Worm (Caenorhabditis elegans) whole organism, young adult: Measurements from ENCODE around the gene F08F8.6.

Experiments
- B0035.1 ChIP-seq: sonication (generic microtip); optimal IDR thresholded peaks from 2 replicates; lab custom pipeline; 2016; ENCODE audit warnings: missing genetic modification characterization, mild to moderate bottlenecking, missing compliant biosample characterization, missing genotype, missing genetic modification reagents
- C06A6.2 ChIP-seq: fragments of 200-800 bp; sonication (Bioruptor generic); conservative IDR thresholded peaks from 2 replicates; pipeline ENCODE4 v1.3.6; 2022; ENCODE audit warnings: missing genetic modification characterization, missing compliant biosample characterization
- F37B4.10 ChIP-seq: fragments of 200-800 bp; sonication (Bioruptor generic); IDR thresholded peaks from 2 replicates; pipeline ENCODE4 v1.3.6; 2022; ENCODE audit warnings: missing genetic modification characterization, missing compliant biosample characterization
- F52B5.7 ChIP-seq: sonication (generic microtip); optimal IDR thresholded peaks from 2 replicates; lab custom pipeline; 2016; ENCODE audit warnings: mild to moderate bottlenecking, missing genetic modification characterization, missing compliant biosample characterization
- F57A8.1 ChIP-seq: fragments of 200-800 bp; sonication (Bioruptor generic); optimal IDR thresholded peaks from 2 replicates; lab custom pipeline; 2018; ENCODE audit warnings: mild to moderate bottlenecking, missing genetic modification characterization, moderate library complexity, missing compliant biosample characterization
- T07F8.4 ChIP-seq: sonication (generic microtip); optimal IDR thresholded peaks from 2 replicates; lab custom pipeline; 2016; ENCODE audit warnings: mild to moderate bottlenecking, missing genetic modification characterization, moderate library complexity, missing compliant biosample characterization
- Y53G8AR.9 ChIP-seq: fragments of 200-800 bp; sonication (Bioruptor generic); conservative IDR thresholded peaks from 2 replicates; pipeline ENCODE4 v1.3.6; 2022; ENCODE audit warnings: missing genetic modification reagents, missing genetic modification characterization, missing compliant biosample characterization
- ama-1 ChIP-seq, 3 experiments: fragments of 150-350 bp in 1 of 3; sonication (generic microtip) in 2 of 3; optimal IDR thresholded peaks; 2 replicates each; lab custom pipeline; 2014 to 2018; ENCODE audit warnings: missing biosample characterization in 2 of 3, missing genetic modification characterization in 2 of 3, missing genetic modification reagents in 2 of 3
- atf-7 ChIP-seq: sonication (generic microtip); optimal IDR thresholded peaks from 2 replicates; lab custom pipeline; 2017; ENCODE audit warnings: mild to moderate bottlenecking, missing genetic modification characterization, missing compliant biosample characterization
- ceh-91 ChIP-seq: fragments of 200-800 bp; sonication (Bioruptor generic); IDR thresholded peaks from 2 replicates; pipeline ENCODE4 v1.3.6; 2022; ENCODE audit warnings: missing genetic modification reagents, missing genetic modification characterization, missing compliant biosample characterization
- die-1 ChIP-seq: sonication (generic microtip); optimal IDR thresholded peaks from 2 replicates; lab custom pipeline; 2016; ENCODE audit warnings: missing genotype, mild to moderate bottlenecking, missing genetic modification characterization, missing compliant biosample characterization
- dox-1 ChIP-seq: fragments of 200-800 bp; sonication (Bioruptor generic); IDR thresholded peaks from 2 replicates; pipeline ENCODE4 v1.3.6; 2022; ENCODE audit warnings: missing genetic modification reagents, missing genetic modification characterization, missing compliant biosample characterization
- egl-18 ChIP-seq: fragments of 200-800 bp; sonication (Bioruptor generic); IDR thresholded peaks from 2 replicates; pipeline ENCODE4 v1.3.6; 2022; ENCODE audit warnings: missing genetic modification reagents, missing genetic modification characterization, missing compliant biosample characterization
- gei-17 ChIP-seq: fragments of 200-800 bp; sonication (Bioruptor generic); optimal IDR thresholded peaks from 2 replicates; lab custom pipeline; 2018; ENCODE audit warnings: mild to moderate bottlenecking, missing genetic modification characterization, missing compliant biosample characterization
- him-1 ChIP-seq: sonication (generic microtip); optimal IDR thresholded peaks from 2 replicates; lab custom pipeline; 2016; ENCODE audit warnings: missing genotype, missing genetic modification reagents, missing genetic modification characterization, missing compliant biosample characterization
- hmg-1.2 ChIP-seq: fragments of 200-800 bp; sonication (Bioruptor generic); IDR thresholded peaks from 2 replicates; pipeline ENCODE4 v1.3.6; 2022; ENCODE audit warnings: missing genetic modification reagents, missing genetic modification characterization, missing compliant biosample characterization
- let-607 ChIP-seq, 2 experiments: fragments of 200-800 bp in 1 of 2; sonication (Bioruptor generic) in 1 of 2; sonication (generic microtip) in 1 of 2; optimal IDR thresholded peaks; 2 replicates each; lab custom pipeline; 2016 to 2018; ENCODE audit warnings: mild to moderate bottlenecking in 2 of 2, missing compliant biosample characterization in 2 of 2, missing genetic modification characterization in 2 of 2, moderate library complexity in 2 of 2, missing genotype in 1 of 2
- lin-26 ChIP-seq: fragments of 200-800 bp; sonication (Bioruptor generic); IDR thresholded peaks from 2 replicates; pipeline ENCODE4 v1.3.6; 2022; ENCODE audit warnings: missing genetic modification reagents, missing genetic modification characterization, missing compliant biosample characterization
- lin-35 ChIP-seq, 3 experiments: fragments of 150-350 bp in 2 of 3; sonication (generic microtip) in 1 of 3; optimal IDR thresholded peaks; 2 replicates each; lab custom pipeline; 2014 to 2018; ENCODE audit warnings: missing biosample characterization in 3 of 3, missing genetic modification characterization in 3 of 3, missing genetic modification reagents in 3 of 3
- madf-10 ChIP-seq: sonication (generic microtip); optimal IDR thresholded peaks from 2 replicates; lab custom pipeline; 2016; ENCODE audit warnings: mild to moderate bottlenecking, missing genetic modification characterization, missing compliant biosample characterization
- madf-8 ChIP-seq: fragments of 200-800 bp; sonication (Bioruptor generic); conservative IDR thresholded peaks from 2 replicates; pipeline ENCODE4 v1.3.6; 2022; ENCODE audit warnings: missing genetic modification reagents, missing genetic modification characterization, missing compliant biosample characterization
- nfyb-1 ChIP-seq: fragments of 200-800 bp; sonication (Bioruptor generic); IDR thresholded peaks from 2 replicates; pipeline ENCODE4 v1.3.6; 2022; ENCODE audit warnings: missing genetic modification reagents, missing genetic modification characterization, missing compliant biosample characterization
- nhr-120 ChIP-seq: fragments of 200-800 bp; sonication (Bioruptor generic); IDR thresholded peaks from 2 replicates; pipeline ENCODE4 v1.3.6; 2022; ENCODE audit warnings: missing genetic modification characterization, missing compliant biosample characterization
- nhr-80 ChIP-seq: sonication (generic microtip); optimal IDR thresholded peaks from 2 replicates; lab custom pipeline; 2016; ENCODE audit warnings: missing genetic modification characterization, missing compliant biosample characterization
- pha-4 ChIP-seq: fragments of 150-350 bp; sonication (generic microtip); optimal IDR thresholded peaks from 2 replicates; lab custom pipeline; 2014; ENCODE audit warnings: missing biosample characterization, missing genetic modification reagents, missing genetic modification characterization
- repo-1 ChIP-seq: sonication (generic microtip); optimal IDR thresholded peaks from 2 replicates; lab custom pipeline; 2017; ENCODE audit warnings: mild to moderate bottlenecking, missing genetic modification characterization, missing compliant biosample characterization
- sdz-38 ChIP-seq: sonication (generic microtip); optimal IDR thresholded peaks from 2 replicates; lab custom pipeline; 2016; ENCODE audit warnings: missing genotype, missing genetic modification characterization, missing compliant biosample characterization
- unc-130 ChIP-seq: sonication (generic microtip); optimal IDR thresholded peaks from 2 replicates; lab custom pipeline; 2016; ENCODE audit warnings: missing genetic modification reagents, missing genetic modification characterization, missing compliant biosample characterization
- zim-3 ChIP-seq: sonication (generic microtip); optimal IDR thresholded peaks from 2 replicates; lab custom pipeline; 2017; ENCODE audit warnings: mild to moderate bottlenecking, missing genetic modification characterization, moderate library complexity, missing compliant biosample characterization

Gene F08F8.6

DNA sequence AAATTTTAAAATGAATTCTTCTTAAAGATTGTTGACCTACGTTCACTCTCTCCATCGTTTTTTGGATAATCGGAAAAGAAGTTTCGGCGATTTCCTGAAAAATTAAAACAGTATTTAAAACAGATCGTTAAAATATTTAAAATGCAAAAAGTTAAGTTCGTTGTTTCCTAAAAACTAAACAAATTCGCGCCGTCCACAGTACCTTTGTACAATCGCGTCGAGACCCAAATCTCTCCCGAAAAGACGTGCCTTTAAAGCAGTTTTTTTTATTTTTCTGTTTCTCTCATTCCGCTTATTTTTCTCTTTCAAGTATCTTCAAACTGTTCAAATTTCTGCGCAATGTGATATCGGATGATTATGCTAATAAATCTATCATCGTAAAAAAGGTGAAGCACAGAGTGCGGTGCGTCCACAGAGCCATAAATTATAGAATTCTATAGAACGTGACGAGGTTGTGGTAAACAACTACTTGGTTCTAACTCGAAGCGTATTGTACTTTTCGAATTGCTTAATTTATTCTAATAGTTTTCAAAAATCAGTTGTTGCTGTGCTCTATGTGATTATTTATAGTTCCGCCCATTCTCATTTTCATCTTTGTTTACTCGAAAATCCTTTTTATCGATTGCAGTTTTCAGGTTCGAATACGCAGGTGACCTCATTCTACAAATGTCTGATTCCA is 32.7 kb upstream of the F08F8.6 start, which contains the start of the genes F56C9.6 and F56C9.3 (continued):
- no peak for TF ChIP-seq pha-4 (tag; lab: Kevin White, UChicago)
- TF ChIP-seq unc-130 (GFP tag; lab: Kevin White, UChicago): no peak
- no peak for TF ChIP-seq madf-10
- TF ChIP-seq nfyb-1: no peak
- no peak for TF ChIP-seq gei-17 (GFP tag; lab: Kevin White, UChicago)
- TF ChIP-seq F37B4.10 (GFP tag; lab: Robert Waterston, UW): no peak
- TF ChIP-seq nhr-120 (GFP tag; lab: Robert Waterston, UW): no peak
- TF ChIP-seq atf-7: no peak
- peak; percentile 12; the same call in 1 of the 2 replicates for TF ChIP-seq hmg-1.2 (GFP tag; lab: Robert Waterston, UW)
- TF ChIP-seq B0035.1 (tag; lab: Kevin White, UChicago): no peak
- no peak for TF ChIP-seq repo-1 (tag; lab: Kevin White, UChicago)
- no peak for TF ChIP-seq lin-35 (GFP tag; optimal IDR thresholded peaks at IDR 0.05; lab: Kevin White, UChicago)
- TF ChIP-seq madf-8 (GFP tag; lab: Robert Waterston, UW): peak; percentile 66
- peak; percentile 81 for TF ChIP-seq ceh-91 (GFP tag; lab: Robert Waterston, UW)
- TF ChIP-seq C06A6.2 (GFP tag; lab: Robert Waterston, UW): no peak
- no peak for TF ChIP-seq sdz-38
- no peak for TF ChIP-seq egl-18 (GFP tag; lab: Robert Waterston, UW)
- TF ChIP-seq let-607 (tag; optimal IDR thresholded peaks at IDR 0.05; lab: Kevin White, UChicago): no peak
- no peak for TF ChIP-seq zim-3 (tag; lab: Kevin White, UChicago)

DNA sequence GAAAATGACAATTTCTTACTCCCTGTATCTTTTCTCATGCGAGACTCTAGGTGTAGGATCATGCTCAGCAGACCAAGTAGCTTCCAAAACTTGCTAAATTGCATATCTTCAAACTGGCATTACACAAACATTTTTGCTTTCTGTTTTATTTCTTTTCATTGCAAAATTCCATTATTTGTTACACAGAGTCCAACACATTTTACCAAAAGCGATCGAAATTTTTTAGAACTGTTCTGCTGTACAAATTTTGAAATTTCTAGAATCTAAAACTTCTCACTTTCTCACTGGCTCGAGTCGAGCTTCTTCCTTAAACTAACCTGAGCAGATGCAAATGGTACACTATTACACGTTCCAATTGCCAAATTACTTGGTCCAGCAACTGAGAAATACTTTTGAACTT is 29.0 kb upstream of the F08F8.6 start:
- TF ChIP-seq egl-18 (GFP tag; lab: Robert Waterston, UW) (no peak), F52B5.7 (tag; lab: Kevin White, UChicago) (no peak), F57A8.1 (GFP tag; lab: Kevin White, UChicago) (no peak), die-1 (no peak)

DNA sequence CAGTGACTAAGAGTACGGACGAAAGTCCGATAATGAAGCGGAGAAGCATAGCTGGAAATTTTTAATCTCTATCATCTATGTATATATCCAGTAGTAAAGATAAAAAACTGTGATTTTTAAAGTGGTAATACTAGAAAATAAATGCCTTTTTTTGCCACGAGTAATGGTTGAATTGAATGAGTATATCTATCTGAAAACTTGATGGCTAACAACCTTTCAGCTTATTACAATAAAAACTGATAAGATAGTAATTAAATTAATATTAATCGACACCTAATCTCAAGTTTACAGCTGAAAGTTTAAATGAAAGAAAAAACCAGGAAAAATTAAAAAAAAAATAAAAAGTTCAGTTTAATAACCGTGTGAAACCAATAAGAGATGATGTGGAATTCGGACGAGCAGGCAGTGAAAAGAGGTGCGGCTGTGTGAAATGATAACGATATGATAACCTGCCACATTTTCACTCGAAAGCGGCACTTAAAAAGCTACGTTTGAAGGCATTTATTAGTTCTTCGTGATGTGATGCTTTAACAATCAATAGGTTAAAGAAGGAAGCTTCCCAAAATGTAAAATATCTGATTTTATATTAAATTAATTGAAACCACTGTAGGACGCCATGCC is 28.5 kb upstream of the F08F8.6 start, which contains the start of gene nspg-6:
TSS of gene nspg-6 (minus strand) at position 51 of the 621 bp plus-strand sequence.
- no peak for TF ChIP-seq Y53G8AR.9 (GFP tag; lab: Robert Waterston, UW)
- peak; percentile 75 for TF ChIP-seq nhr-80 (tag; lab: Kevin White, UChicago)
- no peak for TF ChIP-seq T07F8.4 (tag; lab: Kevin White, UChicago)

DNA sequence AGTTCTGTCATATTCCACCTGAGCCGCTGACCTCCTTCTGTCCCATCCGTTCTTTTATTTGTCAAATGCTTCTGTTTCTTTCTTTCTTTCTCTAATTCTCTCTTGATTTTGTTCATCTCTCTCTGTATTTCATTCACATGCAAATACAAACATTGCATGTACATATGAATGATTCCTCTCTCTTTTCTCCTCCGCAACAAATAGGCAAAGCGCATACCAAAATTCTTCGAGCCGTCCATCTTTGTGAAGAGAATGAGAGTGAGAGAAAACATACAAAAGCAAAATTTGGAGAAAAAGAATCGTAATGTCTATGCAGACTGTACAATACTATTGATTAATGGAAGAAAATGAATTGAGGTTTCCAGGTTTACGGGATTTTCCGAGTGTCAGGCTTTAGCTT is 26.1 kb upstream of the F08F8.6 start:
- TF ChIP-seq him-1: no peak
- TF ChIP-seq dox-1 (GFP tag; lab: Robert Waterston, UW): no peak
- TF ChIP-seq ama-1 (optimal IDR thresholded peaks at IDR 0.05; lab: Kevin White, UChicago): no peak
- no peak for TF ChIP-seq ama-1 (GFP tag; optimal IDR thresholded peaks at IDR 0.05; lab: Kevin White, UChicago)
- TF ChIP-seq lin-26: no peak
- peak; percentile 63 for TF ChIP-seq nhr-80 (tag; lab: Kevin White, UChicago)

DNA sequence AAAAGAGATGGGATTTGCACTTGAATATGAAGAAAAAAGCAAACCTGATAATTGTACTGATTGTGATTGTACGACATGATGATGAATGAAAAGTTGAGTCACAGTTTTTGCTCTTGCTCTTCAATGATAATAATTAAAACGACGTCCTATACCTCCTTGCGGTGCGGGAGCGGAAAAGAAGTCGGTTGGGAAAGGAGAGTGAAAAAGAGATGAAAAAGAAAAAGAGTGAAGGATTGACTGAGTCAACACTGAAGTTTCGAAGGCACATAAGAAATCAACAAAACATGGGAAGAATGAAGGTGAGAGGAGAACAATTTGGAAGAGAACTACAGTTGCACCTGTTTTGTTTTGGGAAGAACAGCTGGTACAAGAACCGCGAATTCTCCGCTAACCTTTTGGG is 24.1 kb upstream of the F08F8.6 start, which contains the start of gene F56C9.8:
TSS of gene F56C9.8 (minus strand) at position 120 of the 400 bp plus-strand sequence.
- TF ChIP-seq gei-17 (GFP tag; lab: Kevin White, UChicago): no peak
- TF ChIP-seq nhr-80 (tag; lab: Kevin White, UChicago): peak; percentile 30
